Worm (Caenorhabditis elegans): Measurements from ENCODE around the gene srx-113.

srx-113 gene

ce11 chrV:12659426-12659825 is 27.5 kb upstream of the srx-113 start, which contains the start of gene ccch-3 (continued):
- TF ChIP-seq rbr-2 (tag; optimal IDR thresholded peaks at IDR 0.05) (peak; percentile 70), T20F7.1 (GFP tag; optimal IDR thresholded peaks at IDR 0.05) (peak; percentile 81), nhr-41 (GFP tag; IDR thresholded peaks at IDR 0.05) (no peak), dmd-9 (GFP tag; IDR thresholded peaks at IDR 0.05) (no peak), duxl-1 (tag; optimal IDR thresholded peaks at IDR 0.05; ENCODE audit: poor library complexity) (no peak), Y75B8A.6 (GFP tag; IDR thresholded peaks at IDR 0.05) (0 out of 2 replicates have a peak, but pooled peaks have one; percentile 56), skn-1 (tag; optimal IDR thresholded peaks at IDR 0.05) (no peak), spr-1 (tag; optimal IDR thresholded peaks at IDR 0.05) (no peak), lin-29 (GFP tag; IDR thresholded peaks at IDR 0.05) (no peak), ctbp-1 (GFP tag; IDR thresholded peaks at IDR 0.05) (peak; percentile 48; the same call in 1 of the 2 replicates), daf-8 (GFP tag; IDR thresholded peaks at IDR 0.05) (no peak), gei-8 (GFP tag; optimal IDR thresholded peaks at IDR 0.05) (peak; percentile 13), mep-1 (tag; optimal IDR thresholded peaks at IDR 0.05) (peak; percentile 78), nhr-6 (tag; optimal IDR thresholded peaks at IDR 0.05) (peak; percentile 94), nhr-25 (tag; optimal IDR thresholded peaks at IDR 0.05; ENCODE audit: borderline replicate concordance, insufficient read depth) (peak; percentile 69), egl-27 (tag; optimal IDR thresholded peaks at IDR 0.05) (no peak)

- TF ChIP-seq php-3 (GFP tag; IDR thresholded peaks at IDR 0.05) = no peak
- no peak for TF ChIP-seq F49E8.2 (tag; optimal IDR thresholded peaks at IDR 0.05; ENCODE audit: borderline replicate concordance)
- TF ChIP-seq aha-1 (tag) = no peak
- TF ChIP-seq unc-62 (GFP tag; optimal IDR thresholded peaks at IDR 0.05 in 1 of 2) = no peak
- no peak for TF ChIP-seq unc-62 (tag; optimal IDR thresholded peaks at IDR 0.05)
- no peak for TF ChIP-seq cey-2 (tag; optimal IDR thresholded peaks at IDR 0.05; ENCODE audit: borderline replicate concordance, insufficient read depth)
Observed at ce11 chrV:12658142-12658541, 26.2 kb upstream of the srx-113 start, which contains the start of gene W05B10.6. W05B10.6 (minus strand) TSS chrV:12658242.

ce11 chrV:12649636-12650035 is 17.7 kb upstream of the srx-113 start, which contains the start of gene lin-25:
lin-25 (plus strand) TSS chrV:12649925.
- TF ChIP-seq egl-43 (GFP tag; IDR thresholded peaks at IDR 0.05) = no peak
- TF ChIP-seq mdt-29 (GFP tag; IDR thresholded peaks at IDR 0.05) = no peak
- TF ChIP-seq ctbp-1 (GFP tag; IDR thresholded peaks at IDR 0.05) = no peak
- TF ChIP-seq ztf-11 (tag; optimal IDR thresholded peaks at IDR 0.05) = no peak
- TF ChIP-seq R02D3.7 (tag; optimal IDR thresholded peaks at IDR 0.05) = no peak
- no peak for TF ChIP-seq daf-8 (GFP tag; IDR thresholded peaks at IDR 0.05)
- TF ChIP-seq egl-27 (tag; optimal IDR thresholded peaks at IDR 0.05) = no peak
- TF ChIP-seq dmd-9 (GFP tag; IDR thresholded peaks at IDR 0.05) = no peak
- peak in 1 of 2 experiments; percentile 54 for TF ChIP-seq lsy-2 (tag; optimal IDR thresholded peaks at IDR 0.05)
- TF ChIP-seq nhr-10 (tag; optimal IDR thresholded peaks at IDR 0.05) = no peak
- TF ChIP-seq zip-11 (GFP tag; IDR thresholded peaks at IDR 0.05) = no peak
- no peak for TF ChIP-seq cey-2 (tag; optimal IDR thresholded peaks at IDR 0.05; ENCODE audit: borderline replicate concordance, insufficient read depth)
- TF ChIP-seq nhr-41 (GFP tag; IDR thresholded peaks at IDR 0.05) = no peak
- no peak for TF ChIP-seq nhr-111 (GFP tag; optimal IDR thresholded peaks at IDR 0.05)
- no peak for TF ChIP-seq fos-1 (tag; optimal IDR thresholded peaks at IDR 0.05)
- TF ChIP-seq madf-5 (GFP tag; IDR thresholded peaks at IDR 0.05) = no peak
- TF ChIP-seq ztf-7 (tag; optimal IDR thresholded peaks at IDR 0.05) = no peak
- TF ChIP-seq aha-1 (tag) = no peak
- no peak for TF ChIP-seq sdz-12 (GFP tag; optimal IDR thresholded peaks at IDR 0.05)
- peak; percentile 36 for TF ChIP-seq nhr-6 (tag; optimal IDR thresholded peaks at IDR 0.05)
- no peak for TF ChIP-seq ceh-20 (GFP tag; IDR thresholded peaks at IDR 0.05)
- TF ChIP-seq php-3 (GFP tag; IDR thresholded peaks at IDR 0.05) = no peak
- TF ChIP-seq nhr-28 (tag; optimal IDR thresholded peaks at IDR 0.05) = peak; percentile 57
- TF ChIP-seq madf-9 (GFP tag; conservative IDR thresholded peaks at IDR 0.05) = no peak
- peak; percentile 52 for TF ChIP-seq mxl-3 (GFP tag; optimal IDR thresholded peaks at IDR 0.05)
- TF ChIP-seq pqm-1 (tag; optimal IDR thresholded peaks at IDR 0.05) = peak; percentile 27

Data from whole organism, L4 larva.